Fruit fly (Drosophila melanogaster): ENCODE measurements around the gene CG2698.
A peak's percentile ranks its signal among the peaks of the same experiment; 100 is the strongest.

Gene CG2698

dm6 chr3R:7973906-7974305 is 27.5 kb upstream of the CG2698 start (continued):
- peak; percentile 70 for TF ChIP-seq Drgx (GFP tag; IDR thresholded peaks at IDR 0.05)
- TF ChIP-seq Rfx (GFP tag; IDR thresholded peaks at IDR 0.05), result peak; percentile 50

dm6 chr3R:7977011-7977925 is 24.1 kb upstream of the CG2698 start:
- TF ChIP-seq CG9797 (GFP tag; optimal IDR thresholded peaks at IDR 0.05) (peak; percentile 98), unc-4 (GFP tag; IDR thresholded peaks at IDR 0.05; ENCODE audit: partially characterized antibody) (no peak), Hr51 (GFP tag; optimal IDR thresholded peaks at IDR 0.05) (no peak), CG2199 (GFP tag; IDR thresholded peaks at IDR 0.05) (peak; percentile 79; the same call in 2 of the 3 replicates), CG7271 (tag; optimal IDR thresholded peaks at IDR 0.05) (peak; percentile 15), repo (GFP tag; optimal IDR thresholded peaks at IDR 0.05) (no peak), CG6791 (GFP tag; IDR thresholded peaks at IDR 0.05; ENCODE audit: partially characterized antibody) (no peak), CG8944 (GFP tag; optimal IDR thresholded peaks at IDR 0.05) (no peak), fd64A (GFP tag; optimal IDR thresholded peaks at IDR 0.05) (no peak), CG7745 (tag; optimal IDR thresholded peaks at IDR 0.05) (no peak), wor (GFP tag; IDR thresholded peaks at IDR 0.05) (no peak), Max (GFP tag; optimal IDR thresholded peaks at IDR 0.05) (no peak), sd (tag; optimal IDR thresholded peaks at IDR 0.05) (peak; percentile 99), D19A (tag; optimal IDR thresholded peaks at IDR 0.05) (peak; percentile 85), CG2120 (GFP tag; optimal IDR thresholded peaks at IDR 0.05) (peak; percentile 16), gt (GFP tag; IDR thresholded peaks at IDR 0.05) (no peak), tll (GFP tag; optimal IDR thresholded peaks at IDR 0.05) (no peak), tna (GFP tag; IDR thresholded peaks at IDR 0.05; ENCODE audit: partially characterized antibody) (no peak), kni (GFP tag; optimal IDR thresholded peaks at IDR 0.05) (peak; percentile 57), chn (GFP tag; optimal IDR thresholded peaks at IDR 0.05) (no peak), gfzf (GFP tag; optimal IDR thresholded peaks at IDR 0.05) (peak; percentile 98), CG16863 (GFP tag; optimal IDR thresholded peaks at IDR 0.05) (no peak), CG13424 (tag; optimal IDR thresholded peaks at IDR 0.05) (peak; percentile 7), stwl (tag; optimal IDR thresholded peaks at IDR 0.05) (peak; percentile 71), eyg (GFP tag; optimal IDR thresholded peaks at IDR 0.05) (no peak), CG12659 (GFP tag; optimal IDR thresholded peaks at IDR 0.05) (peak; percentile 84), CG5245 (GFP tag; optimal IDR thresholded peaks at IDR 0.05) (no peak), fd96Cb (tag; optimal IDR thresholded peaks at IDR 0.05) (no peak), HLH3B (GFP tag; IDR thresholded peaks at IDR 0.05) (no peak), ato (GFP tag; IDR thresholded peaks at IDR 0.05; ENCODE audit: partially characterized antibody) (peak; percentile 34; the same call in 1 of the 2 replicates), Med (GFP tag) (peak; percentile 89), CG12391 (tag; optimal IDR thresholded peaks at IDR 0.05) (peak; percentile 25), CG31388 (GFP tag; optimal IDR thresholded peaks at IDR 0.05) (no peak), CG6854 (GFP tag; optimal IDR thresholded peaks at IDR 0.05) (peak; percentile 1), Jarid2 (GFP tag; optimal IDR thresholded peaks at IDR 0.05) (peak; percentile 68), fu2 (GFP tag; optimal IDR thresholded peaks at IDR 0.05) (no peak), CG7928 (GFP tag; optimal IDR thresholded peaks at IDR 0.05) (no peak), Hr3 (GFP tag; optimal IDR thresholded peaks at IDR 0.05) (no peak), Deaf1 (tag; optimal IDR thresholded peaks at IDR 0.05) (peak; percentile 50), nau (GFP tag; optimal IDR thresholded peaks at IDR 0.05) (peak; percentile 18), Fer2 (tag; optimal IDR thresholded peaks at IDR 0.05) (no peak), CG17385 (GFP tag; optimal IDR thresholded peaks at IDR 0.05) (peak; percentile 33), CG17186 (GFP tag; optimal IDR thresholded peaks at IDR 0.05) (peak; percentile 39), CG2889 (GFP tag; IDR thresholded peaks at IDR 0.05) (no peak)

All from whole organism, embryonic.